Worm (Caenorhabditis elegans) whole organism, L2 larva: ENCODE measurements around the gene tofu-6.
A peak's percentile ranks its signal among the peaks of the same experiment; 100 is the strongest.

Source experiments
- C34F6.9 ChIP-seq: fragments of 150-350 bp; optimal IDR thresholded peaks from 2 replicates; lab custom pipeline; 2014; ENCODE audit warnings: missing biosample characterization, missing genetic modification characterization
- F13H6.1 ChIP-seq: sonication (generic microtip); optimal IDR thresholded peaks from 2 replicates; lab custom pipeline; 2016; ENCODE audit warnings: missing genetic modification characterization, missing compliant biosample characterization
- R02D3.7 ChIP-seq: fragments of 150-350 bp; optimal IDR thresholded peaks from 2 replicates; lab custom pipeline; 2014; ENCODE audit warnings: missing biosample characterization, missing genetic modification characterization
- Y55F3AM.14 ChIP-seq: fragments of 200-800 bp; sonication (Bioruptor generic); optimal IDR thresholded peaks from 2 replicates; lab custom pipeline; 2018; ENCODE audit warnings: mild to moderate bottlenecking, missing genetic modification characterization, missing compliant biosample characterization
- ZK546.5 ChIP-seq: sonication (generic microtip); optimal IDR thresholded peaks from 2 replicates; lab custom pipeline; 2017; ENCODE audit warnings: missing biosample characterization, missing genetic modification characterization
- alr-1 ChIP-seq: fragments of 150-350 bp; optimal IDR thresholded peaks from 2 replicates; lab custom pipeline; 2014; ENCODE audit warnings: missing biosample characterization, missing genetic modification characterization
- aly-2 ChIP-seq: fragments of 150-350 bp; optimal IDR thresholded peaks from 2 replicates; lab custom pipeline; 2014; ENCODE audit warnings: missing biosample characterization, missing genetic modification characterization
- ama-1 ChIP-seq: fragments of 150-350 bp; optimal IDR thresholded peaks from 2 replicates; lab custom pipeline; 2018; ENCODE audit warnings: inconsistent platforms
- blmp-1 ChIP-seq: sonication (generic microtip); optimal IDR thresholded peaks from 2 replicates; lab custom pipeline; 2017; ENCODE audit warnings: missing genetic modification characterization, mild to moderate bottlenecking, missing compliant biosample characterization, antibody characterized with exemption, moderate library complexity; ENCODE audit not compliant: insufficient read depth
- ceh-16 ChIP-seq: fragments of 150-350 bp; optimal IDR thresholded peaks from 2 replicates; lab custom pipeline; 2014; ENCODE audit warnings: missing biosample characterization, missing genetic modification characterization
- ceh-82 ChIP-seq: fragments of 150-350 bp; optimal IDR thresholded peaks from 2 replicates; lab custom pipeline; 2014; ENCODE audit warnings: missing biosample characterization, missing genetic modification characterization
- crh-2 ChIP-seq: sonication (generic microtip); optimal IDR thresholded peaks from 2 replicates; lab custom pipeline; 2017; ENCODE audit warnings: missing biosample characterization, missing genetic modification characterization
- dmd-4 ChIP-seq: sonication (generic microtip); optimal IDR thresholded peaks from 2 replicates; lab custom pipeline; 2017; ENCODE audit warnings: missing biosample characterization, missing genetic modification characterization
- egl-27 ChIP-seq: sonication (generic microtip); optimal IDR thresholded peaks from 3 replicates; lab custom pipeline; 2017; ENCODE audit warnings: missing biosample characterization, missing genetic modification reagents, missing genetic modification characterization
- elt-1 ChIP-seq: fragments of 150-350 bp; optimal IDR thresholded peaks from 2 replicates; lab custom pipeline; 2014; ENCODE audit warnings: missing biosample characterization, missing genetic modification characterization
- elt-3 ChIP-seq: sonication (generic microtip); optimal IDR thresholded peaks from 2 replicates; lab custom pipeline; 2017; ENCODE audit warnings: missing biosample characterization, missing genetic modification characterization
- fos-1 ChIP-seq: fragments of 150-350 bp; optimal IDR thresholded peaks from 2 replicates; lab custom pipeline; 2014; ENCODE audit warnings: missing biosample characterization, missing genetic modification characterization
- gmeb-1 ChIP-seq: fragments of 150-350 bp; optimal IDR thresholded peaks from 2 replicates; lab custom pipeline; 2014; ENCODE audit warnings: missing biosample characterization, missing genetic modification characterization
- lin-11 ChIP-seq: fragments of 150-350 bp; sonication (generic microtip); optimal IDR thresholded peaks from 2 replicates; lab custom pipeline; 2014; ENCODE audit warnings: missing biosample characterization, missing genetic modification characterization, inconsistent platforms, mixed read lengths
- lin-13 ChIP-seq: fragments of 150-350 bp; optimal IDR thresholded peaks from 2 replicates; lab custom pipeline; 2014; ENCODE audit warnings: missing biosample characterization, missing genetic modification reagents, missing genetic modification characterization
- lsy-2 ChIP-seq, 2 experiments: fragments of 150-350 bp in 1 of 2; sonication (generic microtip) in 1 of 2; optimal IDR thresholded peaks; 2 replicates each; lab custom pipeline; 2014 to 2017; ENCODE audit warnings: missing biosample characterization in 2 of 2, missing genetic modification characterization in 2 of 2
- mab-5 ChIP-seq: fragments of 150-350 bp; optimal IDR thresholded peaks from 2 replicates; lab custom pipeline; 2014; ENCODE audit warnings: missing biosample characterization, missing genetic modification characterization
- mbf-1 ChIP-seq: sonication (generic microtip); optimal IDR thresholded peaks from 2 replicates; lab custom pipeline; 2017; ENCODE audit warnings: missing biosample characterization, missing genetic modification characterization
- mdl-1 ChIP-seq, 2 experiments: fragments of 150-350 bp in 1 of 2; sonication (generic microtip) in 1 of 2; optimal IDR thresholded peaks; 2 replicates each; lab custom pipeline; 2017; ENCODE audit warnings: missing biosample characterization in 2 of 2, missing genetic modification characterization in 2 of 2
- nhr-10 ChIP-seq: sonication (generic microtip); optimal IDR thresholded peaks from 2 replicates; lab custom pipeline; 2017; ENCODE audit warnings: missing biosample characterization, missing genetic modification characterization
- nhr-11 ChIP-seq: fragments of 150-350 bp; optimal IDR thresholded peaks from 2 replicates; lab custom pipeline; 2014; ENCODE audit warnings: missing biosample characterization, missing genetic modification characterization
- nhr-12 ChIP-seq: fragments of 150-350 bp; optimal IDR thresholded peaks from 2 replicates; lab custom pipeline; 2014; ENCODE audit warnings: missing biosample characterization, missing genetic modification characterization
- nhr-129 ChIP-seq: fragments of 150-350 bp; optimal IDR thresholded peaks from 2 replicates; lab custom pipeline; 2014; ENCODE audit warnings: missing biosample characterization, missing genetic modification characterization
- nhr-21 ChIP-seq: fragments of 150-350 bp; optimal IDR thresholded peaks from 2 replicates; lab custom pipeline; 2014; ENCODE audit warnings: missing biosample characterization, missing genetic modification characterization
- nhr-23 ChIP-seq: fragments of 150-350 bp; optimal IDR thresholded peaks from 2 replicates; lab custom pipeline; 2014; ENCODE audit warnings: missing biosample characterization, missing genetic modification reagents, missing genetic modification characterization
- nhr-25 ChIP-seq: fragments of 150-350 bp; sonication (generic microtip); optimal IDR thresholded peaks from 3 replicates; lab custom pipeline; 2014; ENCODE audit warnings: missing biosample characterization, missing genetic modification characterization
- nhr-6 ChIP-seq: fragments of 150-350 bp; optimal IDR thresholded peaks from 2 replicates; lab custom pipeline; 2014; ENCODE audit warnings: missing biosample characterization, missing genetic modification characterization
- sem-4 ChIP-seq: fragments of 150-350 bp; optimal IDR thresholded peaks from 2 replicates; lab custom pipeline; 2014; ENCODE audit warnings: missing biosample characterization, missing genetic modification reagents, missing genetic modification characterization
- skn-1 ChIP-seq: sonication (generic microtip); optimal IDR thresholded peaks from 2 replicates; lab custom pipeline; 2017; ENCODE audit warnings: missing biosample characterization, missing genetic modification characterization
- sma-3 ChIP-seq: sonication (generic microtip); optimal IDR thresholded peaks from 2 replicates; lab custom pipeline; 2016; ENCODE audit warnings: missing genetic modification reagents, missing genetic modification characterization, missing compliant biosample characterization
- sma-9 ChIP-seq, 2 experiments: fragments of 150-350 bp in 1 of 2; sonication (generic microtip) in 1 of 2; optimal IDR thresholded peaks; 2 replicates each; lab custom pipeline; 2014 to 2016; ENCODE audit warnings: missing genetic modification characterization in 2 of 2, mild to moderate bottlenecking in 1 of 2, missing biosample characterization in 1 of 2, missing compliant biosample characterization in 1 of 2, missing genetic modification reagents in 1 of 2, moderate library complexity in 1 of 2
- snpc-4 ChIP-seq: fragments of 150-350 bp; optimal IDR thresholded peaks from 2 replicates; lab custom pipeline; 2014; ENCODE audit warnings: missing biosample characterization, missing genetic modification characterization
- unc-39 ChIP-seq: fragments of 150-350 bp; optimal IDR thresholded peaks from 2 replicates; lab custom pipeline; 2014; ENCODE audit warnings: missing biosample characterization, missing genetic modification characterization
- unc-55 ChIP-seq: fragments of 150-350 bp; sonication (generic microtip); optimal IDR thresholded peaks from 3 replicates; lab custom pipeline; 2014; ENCODE audit warnings: missing biosample characterization, missing genetic modification reagents, missing genetic modification characterization
- zag-1 ChIP-seq: fragments of 150-350 bp; optimal IDR thresholded peaks from 2 replicates; lab custom pipeline; 2014; ENCODE audit warnings: missing biosample characterization, missing genetic modification characterization
- ztf-1 ChIP-seq: fragments of 200-800 bp; sonication (Bioruptor generic); conservative IDR thresholded peaks from 2 replicates; pipeline ENCODE4 v1.3.6; 2022; ENCODE audit warnings: missing genetic modification characterization, missing compliant biosample characterization
- ztf-11 ChIP-seq: sonication (generic microtip); optimal IDR thresholded peaks from 2 replicates; lab custom pipeline; 2017; ENCODE audit warnings: missing biosample characterization, missing genetic modification characterization
- ztf-4 ChIP-seq: fragments of 150-350 bp; optimal IDR thresholded peaks from 2 replicates; lab custom pipeline; 2014; ENCODE audit warnings: missing biosample characterization, missing genetic modification characterization

tofu-6 gene

DNA sequence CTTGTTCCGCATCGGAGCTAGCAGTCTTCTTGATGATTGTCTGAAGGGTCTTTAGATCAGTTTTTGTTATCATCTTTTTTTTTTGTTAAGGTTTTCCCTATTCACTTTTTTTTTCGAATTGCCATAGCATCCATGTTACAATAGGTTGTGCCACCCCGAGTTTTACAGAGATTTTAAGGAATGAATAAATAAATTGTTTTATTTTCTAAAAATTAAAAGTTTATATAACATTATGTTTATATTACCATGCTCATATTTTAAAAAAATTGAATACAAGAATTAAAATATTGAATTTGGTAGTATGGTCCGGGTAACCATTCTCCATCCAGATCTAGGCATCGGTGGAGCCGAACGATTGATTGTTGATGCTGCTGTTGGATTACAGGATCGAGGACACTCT, 46.1 kb upstream of the tofu-6 start, which contains the start of gene algn-2:
algn-2 (plus strand) TSS at position 301 of the 400 bp plus-strand sequence.
- TF ChIP-seq nhr-11 (tag; lab: Kevin White, UChicago) (no peak), unc-55 (GFP tag; lab: Kevin White, UChicago) (no peak), mbf-1 (tag; lab: Kevin White, UChicago) (no peak), blmp-1 (tag; lab: Kevin White, UChicago) (no peak), Y55F3AM.14 (no peak), ztf-4 (no peak), nhr-129 (tag; lab: Kevin White, UChicago) (no peak), fos-1 (no peak), sma-3 (no peak), dmd-4 (tag; lab: Kevin White, UChicago) (no peak), snpc-4 (tag; lab: Kevin White, UChicago) (no peak), nhr-10 (tag; lab: Kevin White, UChicago) (no peak), gmeb-1 (tag; lab: Kevin White, UChicago) (no peak)

DNA sequence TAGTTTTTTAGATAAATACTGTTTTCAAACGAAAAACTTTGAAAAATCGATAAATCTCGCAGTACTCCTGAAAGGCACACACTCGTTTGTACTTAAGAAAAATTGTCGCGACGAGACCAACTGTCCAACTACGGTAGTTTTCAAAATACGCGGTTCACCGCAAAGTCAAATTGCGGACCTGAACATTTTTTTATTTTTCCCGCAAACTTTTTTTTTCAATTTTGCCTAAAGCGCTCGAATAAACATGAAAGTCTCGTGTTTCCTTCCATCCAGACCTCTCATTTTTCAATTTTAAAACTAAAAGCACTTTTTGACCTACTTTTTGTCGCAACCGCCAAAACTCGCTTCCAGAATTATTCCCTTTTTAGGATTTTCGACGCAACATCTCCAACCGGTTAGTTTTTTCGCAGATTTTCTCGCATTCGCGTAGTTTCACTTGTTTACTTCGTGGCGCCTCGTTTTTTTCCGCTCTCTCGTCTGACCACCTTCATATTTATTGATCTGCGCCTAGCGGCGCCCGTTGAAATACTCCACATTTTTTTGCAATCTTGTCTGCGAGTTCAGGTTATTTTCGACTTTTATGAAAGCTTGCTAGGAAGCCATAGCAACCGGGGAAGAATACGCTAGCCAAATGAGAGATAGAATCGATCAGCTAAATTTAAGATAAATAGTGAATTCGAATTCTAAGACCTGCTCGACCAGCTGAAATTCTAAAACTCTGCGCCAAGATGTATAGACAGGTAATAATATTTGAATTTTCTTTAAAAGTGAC, 43.4 kb upstream of the tofu-6 start, which contains the start of gene prdx-2:
prdx-2 (plus strand) TSS at position 729 of the 772 bp plus-strand sequence.
- TF ChIP-seq lin-11 (tag; lab: Kevin White, UChicago) = peak; percentile 16
- TF ChIP-seq ztf-4 = no peak
- peak in 1 of 2 experiments; percentile 16 for TF ChIP-seq lsy-2 (tag; optimal IDR thresholded peaks at IDR 0.05; lab: Kevin White, UChicago)

DNA sequence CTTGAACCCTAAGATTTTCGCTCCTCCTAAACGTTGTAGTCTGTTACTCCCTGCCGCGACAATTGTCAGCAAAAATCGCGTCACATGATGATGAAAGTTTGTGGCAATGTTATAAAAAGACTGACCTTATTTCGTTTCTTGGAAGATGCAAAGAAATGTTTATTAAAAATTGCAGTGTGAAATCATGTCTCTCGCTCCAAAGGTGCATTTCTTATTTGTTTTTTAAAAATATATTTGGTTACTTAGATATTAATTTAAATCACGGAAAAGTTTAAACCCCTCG, 42.9 kb upstream of the tofu-6 start:
- TF ChIP-seq zag-1 (tag; lab: Kevin White, UChicago) (no peak), sem-4 (tag; lab: Kevin White, UChicago) (no peak), gmeb-1 (tag; lab: Kevin White, UChicago) (no peak), Y55F3AM.14 (no peak), egl-27 (tag; lab: Kevin White, UChicago) (no peak), ztf-11 (tag; lab: Kevin White, UChicago) (no peak), elt-1 (tag; lab: Kevin White, UChicago) (no peak), ztf-1 (GFP tag; lab: Robert Waterston, UW) (no peak), nhr-6 (no peak), mbf-1 (tag; lab: Kevin White, UChicago) (no peak), dmd-4 (tag; lab: Kevin White, UChicago) (no peak), elt-3 (no peak), nhr-12 (no peak), lin-13 (no peak), nhr-25 (tag; lab: Kevin White, UChicago) (peak; percentile 5), nhr-11 (tag; lab: Kevin White, UChicago) (no peak), ztf-4 (no peak), ZK546.5 (tag; lab: Kevin White, UChicago) (no peak), ama-1 (lab: Kevin White, UChicago) (no peak), crh-2 (tag; lab: Kevin White, UChicago) (peak; percentile 28), lin-11 (tag; lab: Kevin White, UChicago) (no peak), nhr-21 (tag; lab: Kevin White, UChicago) (no peak), alr-1 (no peak), fos-1 (peak; percentile 8), lsy-2 (tag; optimal IDR thresholded peaks at IDR 0.05; lab: Kevin White, UChicago) (no peak), nhr-129 (tag; lab: Kevin White, UChicago) (peak; percentile 49), R02D3.7 (tag; lab: Kevin White, UChicago) (no peak), aly-2 (tag; lab: Kevin White, UChicago) (no peak), unc-55 (GFP tag; lab: Kevin White, UChicago) (no peak), snpc-4 (tag; lab: Kevin White, UChicago) (no peak), ceh-16 (tag; lab: Kevin White, UChicago) (no peak), sma-9 (GFP tag; optimal IDR thresholded peaks at IDR 0.05; lab: Kevin White, UChicago) (peak; percentile 33), sma-9 (tag; optimal IDR thresholded peaks at IDR 0.05; lab: Kevin White, UChicago) (no peak), mdl-1 (tag; optimal IDR thresholded peaks at IDR 0.05; lab: Kevin White, UChicago) (no peak), unc-39 (tag; lab: Kevin White, UChicago) (no peak), nhr-23 (no peak), ceh-82 (tag; lab: Kevin White, UChicago) (no peak), skn-1 (no peak), mab-5 (no peak), F13H6.1 (no peak), nhr-10 (tag; lab: Kevin White, UChicago) (no peak), C34F6.9 (no peak)
